Worm (Caenorhabditis elegans) whole organism, early embryonic: ENCODE results near the gene M02F4.2.

Experiments used
- B0310.2 ChIP-seq: sonication (generic microtip); optimal IDR thresholded peaks from 2 replicates; lab custom pipeline; 2016; ENCODE audit warnings: mild to moderate bottlenecking, missing genetic modification characterization, missing compliant biosample characterization
- F13C5.2 ChIP-seq: sonication (generic microtip); optimal IDR thresholded peaks from 2 replicates; lab custom pipeline; 2017; ENCODE audit warnings: mild to moderate bottlenecking, missing genetic modification characterization, inconsistent platforms, missing compliant biosample characterization
- aly-1 ChIP-seq: sonication (generic microtip); optimal IDR thresholded peaks from 2 replicates; lab custom pipeline; 2016; ENCODE audit warnings: missing genetic modification characterization, missing compliant biosample characterization
- ama-1 ChIP-seq: fragments of 150-350 bp; optimal IDR thresholded peaks from 2 replicates; lab custom pipeline; 2014
- ceh-13 ChIP-seq: fragments of 200-800 bp; sonication (Bioruptor generic); optimal IDR thresholded peaks from 2 replicates; lab custom pipeline; 2018; ENCODE audit warnings: mild to moderate bottlenecking, missing genetic modification characterization, missing compliant biosample characterization
- ceh-36 ChIP-seq: sonication (generic microtip); optimal IDR thresholded peaks from 2 replicates; lab custom pipeline; 2016; ENCODE audit warnings: missing genetic modification characterization, inconsistent platforms, missing compliant biosample characterization
- ets-7 ChIP-seq: sonication (generic microtip); optimal IDR thresholded peaks from 2 replicates; lab custom pipeline; 2016; ENCODE audit warnings: missing genotype, missing genetic modification characterization, missing compliant biosample characterization
- flt-1 ChIP-seq: fragments of 200-800 bp; sonication (Bioruptor generic); IDR thresholded peaks from 2 replicates; pipeline ENCODE4 v1.3.6; 2022; ENCODE audit warnings: missing genetic modification characterization, missing compliant biosample characterization
- hmbx-1 ChIP-seq: sonication (generic microtip); optimal IDR thresholded peaks from 2 replicates; lab custom pipeline; 2016; ENCODE audit warnings: mild to moderate bottlenecking, missing genetic modification characterization, missing compliant biosample characterization
- hmg-4 ChIP-seq: fragments of 200-800 bp; sonication (Bioruptor generic); optimal IDR thresholded peaks from 2 replicates; lab custom pipeline; 2018; ENCODE audit warnings: mild to moderate bottlenecking, missing genetic modification characterization, missing compliant biosample characterization
- hnd-1 ChIP-seq: sonication (generic microtip); optimal IDR thresholded peaks from 2 replicates; lab custom pipeline; 2016; ENCODE audit warnings: missing genetic modification characterization, missing compliant biosample characterization
- pes-1 ChIP-seq: fragments of 200-800 bp; sonication (Bioruptor generic); IDR thresholded peaks from 2 replicates; pipeline ENCODE4 v1.3.6; 2022; ENCODE audit warnings: missing genetic modification reagents, missing genetic modification characterization, missing compliant biosample characterization
- scrt-1 ChIP-seq: fragments of 200-800 bp; sonication (Bioruptor generic); IDR thresholded peaks from 2 replicates; pipeline ENCODE4 v1.3.6; 2022; ENCODE audit warnings: missing genetic modification characterization, missing compliant biosample characterization
- sea-1 ChIP-seq: fragments of 200-800 bp; sonication (Bioruptor generic); conservative IDR thresholded peaks from 2 replicates; pipeline ENCODE4 v1.3.6; 2022; ENCODE audit warnings: missing genetic modification characterization, missing compliant biosample characterization
- tbx-37 ChIP-seq: fragments of 200-800 bp; sonication (Bioruptor generic); conservative IDR thresholded peaks from 2 replicates; pipeline ENCODE4 v1.3.6; 2022; ENCODE audit warnings: missing genetic modification reagents, missing genetic modification characterization, missing compliant biosample characterization
- tra-4 ChIP-seq: sonication (generic microtip); optimal IDR thresholded peaks from 2 replicates; lab custom pipeline; 2017; ENCODE audit warnings: missing genetic modification characterization, missing compliant biosample characterization

The M02F4.2 gene

ce11 chrX:3059299-3059698 is 25.2 kb upstream of the M02F4.2 start, which contains the start of gene rsef-1:
rsef-1 (minus strand) TSS chrX:3059399.
- TF ChIP-seq hmbx-1 (tag; lab: Kevin White, UChicago) (no peak), ceh-13 (no peak), scrt-1 (GFP tag; lab: Robert Waterston, UW) (no peak), ets-7 (tag; lab: Kevin White, UChicago) (no peak), tra-4 (tag; lab: Kevin White, UChicago) (no peak), ceh-36 (no peak), flt-1 (GFP tag; lab: Robert Waterston, UW) (no peak), sea-1 (no peak), aly-1 (no peak), B0310.2 (tag; lab: Kevin White, UChicago) (no peak), tbx-37 (GFP tag; lab: Robert Waterston, UW) (no peak)

ce11 chrX:3057656-3058055 is 23.6 kb upstream of the M02F4.2 start:
- no peak for TF ChIP-seq scrt-1 (GFP tag; lab: Robert Waterston, UW)
- no peak for TF ChIP-seq ama-1 (lab: Kevin White, UChicago)
- TF ChIP-seq F13C5.2: no peak
- no peak for TF ChIP-seq tbx-37 (GFP tag; lab: Robert Waterston, UW)
- TF ChIP-seq tra-4 (tag; lab: Kevin White, UChicago): no peak
- TF ChIP-seq hmg-4: no peak
- TF ChIP-seq B0310.2 (tag; lab: Kevin White, UChicago): no peak

- TF ChIP-seq ama-1 (lab: Kevin White, UChicago) (no peak), aly-1 (no peak), hnd-1 (tag; lab: Kevin White, UChicago) (no peak), ceh-36 (no peak), hmbx-1 (tag; lab: Kevin White, UChicago) (no peak), flt-1 (GFP tag; lab: Robert Waterston, UW) (no peak), tbx-37 (GFP tag; lab: Robert Waterston, UW) (no peak), ets-7 (tag; lab: Kevin White, UChicago) (no peak), F13C5.2 (no peak), scrt-1 (GFP tag; lab: Robert Waterston, UW) (no peak), tra-4 (tag; lab: Kevin White, UChicago) (no peak)
Measured at ce11 chrX:3056098-3056497, 22.0 kb upstream of the M02F4.2 start.

ce11 chrX:3054802-3055201 is 20.7 kb upstream of the M02F4.2 start, which contains the start of gene twk-26:
twk-26 (minus strand) TSS chrX:3054824.
- TF ChIP-seq hmg-4 (no peak), flt-1 (GFP tag; lab: Robert Waterston, UW) (no peak), hmbx-1 (tag; lab: Kevin White, UChicago) (no peak), ceh-36 (no peak), hnd-1 (tag; lab: Kevin White, UChicago) (no peak), ceh-13 (no peak), B0310.2 (tag; lab: Kevin White, UChicago) (no peak), pes-1 (GFP tag; lab: Robert Waterston, UW) (no peak), tra-4 (tag; lab: Kevin White, UChicago) (no peak), ets-7 (tag; lab: Kevin White, UChicago) (no peak), tbx-37 (GFP tag; lab: Robert Waterston, UW) (no peak)

ce11 chrX:3054394-3054793 is 20.3 kb upstream of the M02F4.2 start:
- TF ChIP-seq sea-1 (no peak), tra-4 (tag; lab: Kevin White, UChicago) (no peak), ceh-36 (no peak), ets-7 (tag; lab: Kevin White, UChicago) (no peak), scrt-1 (GFP tag; lab: Robert Waterston, UW) (no peak)

ce11 chrX:3051315-3051993 is 17.4 kb upstream of the M02F4.2 start:
- TF ChIP-seq ets-7 (tag; lab: Kevin White, UChicago) (no peak), ama-1 (lab: Kevin White, UChicago) (no peak), B0310.2 (tag; lab: Kevin White, UChicago) (no peak), tra-4 (tag; lab: Kevin White, UChicago) (no peak), sea-1 (no peak), ceh-36 (no peak), hmg-4 (no peak), pes-1 (GFP tag; lab: Robert Waterston, UW) (no peak)

ce11 chrX:3049233-3049632 is 15.1 kb upstream of the M02F4.2 start:
- no peak for TF ChIP-seq ceh-36
- TF ChIP-seq F13C5.2: no peak
- TF ChIP-seq tra-4 (tag; lab: Kevin White, UChicago): no peak
- no peak for TF ChIP-seq ceh-13
- no peak for TF ChIP-seq pes-1 (GFP tag; lab: Robert Waterston, UW)
- TF ChIP-seq hnd-1 (tag; lab: Kevin White, UChicago): no peak
- TF ChIP-seq hmbx-1 (tag; lab: Kevin White, UChicago): no peak
- TF ChIP-seq flt-1 (GFP tag; lab: Robert Waterston, UW): no peak
- TF ChIP-seq ama-1 (lab: Kevin White, UChicago): no peak
- TF ChIP-seq sea-1: no peak
- no peak for TF ChIP-seq scrt-1 (GFP tag; lab: Robert Waterston, UW)

- TF ChIP-seq pes-1 (GFP tag; lab: Robert Waterston, UW) (no peak), aly-1 (no peak), hmg-4 (no peak), F13C5.2 (no peak)
Measured at ce11 chrX:3048696-3049095, 14.6 kb upstream of the M02F4.2 start.

ce11 chrX:3047224-3047623 is 13.1 kb upstream of the M02F4.2 start:
- no peak for TF ChIP-seq hmg-4
- TF ChIP-seq ceh-36: no peak
- TF ChIP-seq scrt-1 (GFP tag; lab: Robert Waterston, UW): no peak
- no peak for TF ChIP-seq F13C5.2
- no peak for TF ChIP-seq B0310.2 (tag; lab: Kevin White, UChicago)
- TF ChIP-seq ceh-13: no peak
- no peak for TF ChIP-seq aly-1
